Worm (Caenorhabditis elegans) whole organism, mixed stage, embryonic: ENCODE data around the gene lgc-4.

Experiments
- bed-3 ChIP-seq: fragments of 200-800 bp; sonication (Bioruptor generic); optimal IDR thresholded peaks from 3 replicates; lab custom pipeline; 2018; ENCODE audit warnings: mild to moderate bottlenecking, missing genetic modification characterization, moderate library complexity, missing compliant biosample characterization
- unc-120 ChIP-seq: sonication (generic microtip); optimal IDR thresholded peaks from 2 replicates; lab custom pipeline; 2017; ENCODE audit warnings: missing genetic modification characterization, missing compliant biosample characterization; ENCODE audit not compliant: poor library complexity, severe bottlenecking
- zip-8 ChIP-seq: fragments of 150-350 bp; optimal IDR thresholded peaks from 2 replicates; lab custom pipeline; 2014; ENCODE audit warnings: missing biosample characterization, missing genetic modification characterization

Gene lgc-4

ce11 chrX:9191795-9192494 lies 50.1 kb downstream of the lgc-4 start, which contains the start of gene Y81B9A.1:
Gene Y81B9A.1 (plus strand): TSS chrX:9192444.
- TF ChIP-seq unc-120 (peak; percentile 23), zip-8 (no peak), bed-3 (GFP tag; lab: Kevin White, UChicago) (no peak)
